Worm (Caenorhabditis elegans) whole organism, early embryonic: Measurements from ENCODE around the gene eif-2Bdelta.

Experiments used
- ceh-36 ChIP-seq: sonication (generic microtip); optimal IDR thresholded peaks from 2 replicates; lab custom pipeline; 2016; ENCODE audit warnings: missing genetic modification characterization, inconsistent platforms, missing compliant biosample characterization
- sea-1 ChIP-seq: fragments of 200-800 bp; sonication (Bioruptor generic); conservative IDR thresholded peaks from 2 replicates; pipeline ENCODE4 v1.3.6; 2022; ENCODE audit warnings: missing genetic modification characterization, missing compliant biosample characterization

DNA sequence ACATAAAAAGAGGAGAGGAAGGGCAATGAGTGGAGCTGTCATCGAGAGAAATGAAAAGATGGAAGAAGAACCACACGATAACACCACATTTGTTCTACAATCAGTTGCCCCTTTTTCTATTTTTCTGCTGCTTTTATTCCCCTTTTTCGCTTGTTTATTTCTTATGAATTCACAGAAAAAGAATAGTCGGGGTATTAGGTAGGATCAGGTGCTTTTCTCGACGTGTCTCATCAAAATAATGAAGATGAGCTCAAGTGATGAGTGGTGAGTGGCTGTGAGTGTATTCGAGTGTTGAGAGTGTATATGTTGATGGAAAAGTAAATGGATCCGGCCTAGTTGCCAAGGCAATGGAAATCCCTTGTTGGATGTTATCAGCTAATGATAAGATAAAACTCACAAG lies 28.1 kb upstream of the eif-2Bdelta start:
- TF ChIP-seq sea-1 (GFP tag; lab: Robert Waterston, UW): no peak
- TF ChIP-seq ceh-36 (tag; lab: Kevin White, UChicago): no peak
